7 worm cellular contexts compared by ENCODE assay signal in genomic region chrV:20241243-20241862, ce11.
A peak's percentile ranks its signal among the peaks of the same experiment; 100 is the strongest.
TF ChIP-seq lines count a peak whose summit lies in the region.

No protein-coding gene starts in this region.

TF ChIP-seq in whole organism, L1 larva, 84 proteins besides CTCF, POLR2A, EP300 and RAD21:
- TF ChIP-seq ets-5 (GFP tag; IDR thresholded peaks at IDR 0.05; lab: Robert Waterston, UW): 0 out of 2 replicates have a peak, but pooled peaks have one; percentile 63
- no peak for TF ChIP-seq nhr-85 (tag; lab: Kevin White, UChicago)
TF ChIP-seq in whole organism, L1 larva: peak in this region for 1.

TF ChIP-seq in whole organism, L4 larva, 104 proteins besides CTCF, POLR2A, EP300 and RAD21:
- 0 out of 2 replicates have a peak, but pooled peaks have one; percentile 8 for TF ChIP-seq F26F4.8 (GFP tag; conservative IDR thresholded peaks at IDR 0.05; lab: Robert Waterston, UW)
- no peak for TF ChIP-seq nhr-102 (tag; optimal IDR thresholded peaks at IDR 0.05; lab: Kevin White, UChicago)
- no peak for TF ChIP-seq snpc-4 (tag; optimal IDR thresholded peaks at IDR 0.05; lab: Kevin White, UChicago)
- no peak for TF ChIP-seq madf-5 (GFP tag; IDR thresholded peaks at IDR 0.05; lab: Robert Waterston, UW)
- TF ChIP-seq daf-8 (GFP tag; IDR thresholded peaks at IDR 0.05; lab: Robert Waterston, UW): no peak
- TF ChIP-seq unc-62 (GFP tag; optimal IDR thresholded peaks at IDR 0.05 in 1 of 2; lab: Kevin White, UChicago): peak in 1 of 2 experiments; percentile 18
- TF ChIP-seq unc-62 (tag; optimal IDR thresholded peaks at IDR 0.05; lab: Kevin White, UChicago): no peak
- TF ChIP-seq pha-4 (GFP tag; IDR thresholded peaks at IDR 0.05; lab: Robert Waterston, UW): peak; percentile 28; the same call in 1 of the 2 replicates
- no peak for TF ChIP-seq pha-4 (tag; optimal IDR thresholded peaks at IDR 0.05; lab: Kevin White, UChicago)
- TF ChIP-seq F44E2.7 (GFP tag; IDR thresholded peaks at IDR 0.05; lab: Robert Waterston, UW): peak; percentile 66; the same call in 1 of the 2 replicates
- TF ChIP-seq set-16 (GFP tag; IDR thresholded peaks at IDR 0.05; lab: Robert Waterston, UW): peak; percentile 97

TF ChIP-seq in whole organism, early embryonic, 17 proteins besides CTCF, POLR2A, EP300 and RAD21:
- TF ChIP-seq sea-1 (GFP tag; conservative IDR thresholded peaks at IDR 0.05; lab: Robert Waterston, UW) (no peak), pes-1 (GFP tag; IDR thresholded peaks at IDR 0.05; lab: Robert Waterston, UW) (0 out of 2 replicates have a peak, but pooled peaks have one; percentile 30)
TF ChIP-seq in whole organism, early embryonic: peak in this region for 1.

TF ChIP-seq in whole organism, late embryonic, 69 proteins besides CTCF, POLR2A, EP300 and RAD21:
- peak; percentile 42 for TF ChIP-seq pag-3 (tag; optimal IDR thresholded peaks at IDR 0.05; lab: Kevin White, UChicago; ENCODE audit: borderline replicate concordance)
- TF ChIP-seq ceh-31 (tag; optimal IDR thresholded peaks at IDR 0.05; lab: Kevin White, UChicago): peak; percentile 5
- TF ChIP-seq pha-4 (tag; optimal IDR thresholded peaks at IDR 0.05; lab: Kevin White, UChicago): no peak
- peak; percentile 12 for TF ChIP-seq syd-9 (tag; optimal IDR thresholded peaks at IDR 0.05; lab: Kevin White, UChicago)
- TF ChIP-seq T23F11.4 (GFP tag; optimal IDR thresholded peaks at IDR 0.05; lab: Kevin White, UChicago): peak; percentile 11

TF ChIP-seq in whole organism, midembryonic, 9 proteins besides CTCF, POLR2A, EP300 and RAD21:
- TF ChIP-seq ref-1 (GFP tag; conservative IDR thresholded peaks at IDR 0.05; lab: Robert Waterston, UW) (no peak), flt-1 (GFP tag; IDR thresholded peaks at IDR 0.05; lab: Robert Waterston, UW) (0 out of 2 replicates have a peak, but pooled peaks have one; percentile 41)

TF ChIP-seq in whole organism, mixed stage, embryonic, 35 proteins besides CTCF, POLR2A, EP300 and RAD21:
- no peak for TF ChIP-seq mep-1 (tag; optimal IDR thresholded peaks at IDR 0.05; lab: Kevin White, UChicago)
- TF ChIP-seq mls-2 (tag; optimal IDR thresholded peaks at IDR 0.05; lab: Kevin White, UChicago): no peak
- TF ChIP-seq unc-120 (tag; optimal IDR thresholded peaks at IDR 0.05; lab: Kevin White, UChicago; ENCODE audit: poor library complexity, severe bottlenecking): no peak
- no peak for TF ChIP-seq snpc-4 (tag; optimal IDR thresholded peaks at IDR 0.05; lab: Kevin White, UChicago)
- TF ChIP-seq flh-1 (GFP tag; optimal IDR thresholded peaks at IDR 0.05; lab: Kevin White, UChicago): peak; percentile 12
- no peak for TF ChIP-seq unc-39 (tag; optimal IDR thresholded peaks at IDR 0.05; lab: Kevin White, UChicago)
- no peak for TF ChIP-seq sem-2 (GFP tag; optimal IDR thresholded peaks at IDR 0.05; lab: Kevin White, UChicago)
- TF ChIP-seq M03D4.4 (tag; optimal IDR thresholded peaks at IDR 0.05; lab: Kevin White, UChicago): no peak
- TF ChIP-seq ceh-43 (GFP tag; optimal IDR thresholded peaks at IDR 0.05; lab: Kevin White, UChicago): no peak
- TF ChIP-seq zip-8 (tag; optimal IDR thresholded peaks at IDR 0.05; lab: Kevin White, UChicago): no peak
- no peak for TF ChIP-seq ham-2 (GFP tag; optimal IDR thresholded peaks at IDR 0.05; lab: Kevin White, UChicago)
- TF ChIP-seq cnd-1 (tag; optimal IDR thresholded peaks at IDR 0.05; lab: Kevin White, UChicago): peak; percentile 31
- no peak for TF ChIP-seq ceh-39 (tag; optimal IDR thresholded peaks at IDR 0.05; lab: Kevin White, UChicago)
- TF ChIP-seq nhr-28 (tag; optimal IDR thresholded peaks at IDR 0.05; lab: Kevin White, UChicago): no peak
- no peak for TF ChIP-seq lsy-2 (tag; optimal IDR thresholded peaks at IDR 0.05; lab: Kevin White, UChicago)
- no peak for TF ChIP-seq nhr-12 (tag; optimal IDR thresholded peaks at IDR 0.05; lab: Kevin White, UChicago)
- no peak for TF ChIP-seq bed-3 (GFP tag; optimal IDR thresholded peaks at IDR 0.05; lab: Kevin White, UChicago)
- no peak for TF ChIP-seq hlh-1 (tag; optimal IDR thresholded peaks at IDR 0.05; lab: Kevin White, UChicago)
- peak; percentile 40 for TF ChIP-seq ceh-83 (GFP tag; optimal IDR thresholded peaks at IDR 0.05; lab: Kevin White, UChicago)
- TF ChIP-seq nhr-2 (tag; optimal IDR thresholded peaks at IDR 0.05; lab: Kevin White, UChicago): no peak
- no peak for TF ChIP-seq blmp-1 (tag; optimal IDR thresholded peaks at IDR 0.05; lab: Kevin White, UChicago)
- no peak for TF ChIP-seq elt-1 (tag; optimal IDR thresholded peaks at IDR 0.05; lab: Kevin White, UChicago; ENCODE audit: borderline replicate concordance, insufficient read depth)
- peak; percentile 31 for TF ChIP-seq sptf-1 (tag; optimal IDR thresholded peaks at IDR 0.05; lab: Kevin White, UChicago)
- TF ChIP-seq drap-1 (GFP tag; optimal IDR thresholded peaks at IDR 0.05; lab: Kevin White, UChicago): peak; percentile 2
- no peak for TF ChIP-seq nhr-237 (tag; optimal IDR thresholded peaks at IDR 0.05; lab: Kevin White, UChicago)
- no peak for TF ChIP-seq ztf-11 (tag; optimal IDR thresholded peaks at IDR 0.05; lab: Kevin White, UChicago)
- no peak for TF ChIP-seq ces-1 (GFP tag; optimal IDR thresholded peaks at IDR 0.05; lab: Kevin White, UChicago)
TF ChIP-seq in whole organism, mixed stage, embryonic: peak in this region for 5.

TF ChIP-seq in whole organism, young adult, 124 proteins besides CTCF, POLR2A, EP300 and RAD21:
- TF ChIP-seq lin-54 (GFP tag; optimal IDR thresholded peaks at IDR 0.05; lab: Kevin White, UChicago) (no peak), egrh-3 (GFP tag; IDR thresholded peaks at IDR 0.05; lab: Robert Waterston, UW) (peak; percentile 90), ekl-4 (GFP tag; IDR thresholded peaks at IDR 0.05; lab: Robert Waterston, UW) (no peak), nhr-27 (tag; optimal IDR thresholded peaks at IDR 0.05; lab: Kevin White, UChicago) (no peak), lir-1 (GFP tag; conservative IDR thresholded peaks at IDR 0.05; lab: Robert Waterston, UW) (no peak), hmg-20 (GFP tag; IDR thresholded peaks at IDR 0.05; lab: Robert Waterston, UW) (no peak), attf-3 (GFP tag; conservative IDR thresholded peaks at IDR 0.05; lab: Robert Waterston, UW) (no peak), gei-17 (GFP tag; optimal IDR thresholded peaks at IDR 0.05; lab: Kevin White, UChicago) (no peak), chd-7 (tag; optimal IDR thresholded peaks at IDR 0.05; lab: Kevin White, UChicago) (peak; percentile 6), zfh-2 (GFP tag; conservative IDR thresholded peaks at IDR 0.05; lab: Robert Waterston, UW) (peak; percentile 83), lin-26 (GFP tag; IDR thresholded peaks at IDR 0.05; lab: Robert Waterston, UW) (0 out of 2 replicates have a peak, but pooled peaks have one; percentile 18), ztf-25 (GFP tag; IDR thresholded peaks at IDR 0.05; lab: Robert Waterston, UW) (no peak), ztf-28 (GFP tag; IDR thresholded peaks at IDR 0.05; lab: Robert Waterston, UW) (0 out of 2 replicates have a peak, but pooled peaks have one; percentile 44), B0336.3 (GFP tag; IDR thresholded peaks at IDR 0.05; lab: Robert Waterston, UW) (0 out of 2 replicates have a peak, but pooled peaks have one; percentile 19), bed-2 (GFP tag; IDR thresholded peaks at IDR 0.05; lab: Robert Waterston, UW) (no peak), egl-18 (GFP tag; IDR thresholded peaks at IDR 0.05; lab: Robert Waterston, UW) (no peak), snpc-4 (GFP tag; optimal IDR thresholded peaks at IDR 0.05; lab: Kevin White, UChicago) (no peak), snpc-4 (tag; optimal IDR thresholded peaks at IDR 0.05; lab: Kevin White, UChicago) (no peak), nfyb-1 (GFP tag; IDR thresholded peaks at IDR 0.05; lab: Robert Waterston, UW) (0 out of 2 replicates have a peak, but pooled peaks have one; percentile 18), snpc-1.3 (tag; optimal IDR thresholded peaks at IDR 0.05; lab: Kevin White, UChicago; ENCODE audit: insufficient read depth) (no peak), nfya-2 (GFP tag; IDR thresholded peaks at IDR 0.05; lab: Robert Waterston, UW) (no peak), fkh-3 (tag; optimal IDR thresholded peaks at IDR 0.05; lab: Kevin White, UChicago) (peak; percentile 62), F10E7.11 (tag; optimal IDR thresholded peaks at IDR 0.05; lab: Kevin White, UChicago) (no peak), ztf-3 (GFP tag; optimal IDR thresholded peaks at IDR 0.05; lab: Kevin White, UChicago) (no peak), dpl-1 (GFP tag; optimal IDR thresholded peaks at IDR 0.05; lab: Kevin White, UChicago) (no peak), B0261.1 (tag; optimal IDR thresholded peaks at IDR 0.05; lab: Kevin White, UChicago) (no peak), sdz-38 (tag; optimal IDR thresholded peaks at IDR 0.05; lab: Kevin White, UChicago) (no peak), B0035.1 (tag; optimal IDR thresholded peaks at IDR 0.05; lab: Kevin White, UChicago) (no peak), ceh-27 (GFP tag; optimal IDR thresholded peaks at IDR 0.05; lab: Kevin White, UChicago) (no peak), pbrm-1 (GFP tag; IDR thresholded peaks at IDR 0.05; lab: Robert Waterston, UW) (no peak), F23B12.7 (tag; optimal IDR thresholded peaks at IDR 0.05; lab: Kevin White, UChicago; ENCODE audit: insufficient read depth) (no peak), aptf-2 (GFP tag; conservative IDR thresholded peaks at IDR 0.05; lab: Robert Waterston, UW) (no peak), hlh-12 (tag; optimal IDR thresholded peaks at IDR 0.05; lab: Kevin White, UChicago) (no peak)
